Worm (Caenorhabditis elegans) whole organism, mixed stage, embryonic: Measurements from ENCODE around the gene F26D11.1.

Experiments used
- M03D4.4 ChIP-seq: sonication (generic microtip); optimal IDR thresholded peaks from 2 replicates; lab custom pipeline; 2017; ENCODE audit warnings: mild to moderate bottlenecking, missing genetic modification characterization, missing compliant biosample characterization
- bed-3 ChIP-seq: fragments of 200-800 bp; sonication (Bioruptor generic); optimal IDR thresholded peaks from 3 replicates; lab custom pipeline; 2018; ENCODE audit warnings: mild to moderate bottlenecking, missing genetic modification characterization, moderate library complexity, missing compliant biosample characterization
- blmp-1 ChIP-seq: fragments of 150-350 bp; optimal IDR thresholded peaks from 2 replicates; lab custom pipeline; 2014; ENCODE audit warnings: missing biosample characterization, missing genetic modification characterization
- ceh-39 ChIP-seq: fragments of 150-350 bp; optimal IDR thresholded peaks from 2 replicates; lab custom pipeline; 2014; ENCODE audit warnings: missing biosample characterization, missing genetic modification characterization
- ceh-43 ChIP-seq: fragments of 200-800 bp; sonication (Bioruptor generic); optimal IDR thresholded peaks from 2 replicates; lab custom pipeline; 2018; ENCODE audit warnings: mild to moderate bottlenecking, missing genetic modification characterization, moderate library complexity, missing compliant biosample characterization
- ceh-83 ChIP-seq: fragments of 200-800 bp; sonication (Bioruptor generic); optimal IDR thresholded peaks from 2 replicates; lab custom pipeline; 2018; ENCODE audit warnings: mild to moderate bottlenecking, missing genetic modification characterization, missing compliant biosample characterization
- ces-1 ChIP-seq: fragments of 150-350 bp; optimal IDR thresholded peaks from 2 replicates; lab custom pipeline; 2014; ENCODE audit warnings: missing biosample characterization, missing genetic modification reagents, missing genetic modification characterization
- cnd-1 ChIP-seq: fragments of 200-800 bp; sonication (Bioruptor generic); optimal IDR thresholded peaks from 2 replicates; lab custom pipeline; 2018; ENCODE audit warnings: mild to moderate bottlenecking, missing genetic modification characterization, missing compliant biosample characterization
- drap-1 ChIP-seq: fragments of 200-800 bp; sonication (Bioruptor generic); optimal IDR thresholded peaks from 3 replicates; lab custom pipeline; 2018; ENCODE audit warnings: mild to moderate bottlenecking, missing genetic modification characterization, missing compliant biosample characterization
- elt-1 ChIP-seq: sonication (generic microtip); optimal IDR thresholded peaks from 2 replicates; lab custom pipeline; 2017; ENCODE audit warnings: missing genetic modification characterization, mild to moderate bottlenecking, missing compliant biosample characterization, antibody characterized with exemption, moderate library complexity, borderline replicate concordance; ENCODE audit not compliant: insufficient read depth
- flh-1 ChIP-seq: fragments of 200-800 bp; sonication (Bioruptor generic); optimal IDR thresholded peaks from 2 replicates; lab custom pipeline; 2018; ENCODE audit warnings: mild to moderate bottlenecking, missing genetic modification characterization, moderate library complexity, missing compliant biosample characterization
- ham-2 ChIP-seq: fragments of 200-800 bp; sonication (Bioruptor generic); optimal IDR thresholded peaks from 2 replicates; lab custom pipeline; 2018; ENCODE audit warnings: mild to moderate bottlenecking, missing genetic modification characterization, missing compliant biosample characterization
- hlh-1 ChIP-seq: fragments of 150-350 bp; optimal IDR thresholded peaks from 2 replicates; lab custom pipeline; 2014; ENCODE audit warnings: missing biosample characterization, missing genetic modification reagents, missing genetic modification characterization
- lin-13 ChIP-seq: fragments of 150-350 bp; optimal IDR thresholded peaks from 2 replicates; lab custom pipeline; 2014; ENCODE audit warnings: missing biosample characterization, missing genetic modification characterization
- lin-32 ChIP-seq: fragments of 200-800 bp; sonication (Bioruptor generic); optimal IDR thresholded peaks from 2 replicates; lab custom pipeline; 2018; ENCODE audit warnings: mild to moderate bottlenecking, missing genetic modification characterization, missing compliant biosample characterization
- lsy-2 ChIP-seq: fragments of 150-350 bp; optimal IDR thresholded peaks from 2 replicates; lab custom pipeline; 2014; ENCODE audit warnings: missing biosample characterization, missing genetic modification characterization
- mab-5 ChIP-seq: fragments of 150-350 bp; optimal IDR thresholded peaks from 2 replicates; lab custom pipeline; 2014; ENCODE audit warnings: missing biosample characterization, missing genetic modification characterization
- mls-2 ChIP-seq: sonication (generic microtip); optimal IDR thresholded peaks from 2 replicates; lab custom pipeline; 2016; ENCODE audit warnings: mild to moderate bottlenecking, missing genetic modification characterization, moderate library complexity, missing compliant biosample characterization
- nhr-12 ChIP-seq: fragments of 150-350 bp; optimal IDR thresholded peaks from 2 replicates; lab custom pipeline; 2014; ENCODE audit warnings: missing biosample characterization, missing genetic modification characterization
- nhr-2 ChIP-seq: fragments of 150-350 bp; optimal IDR thresholded peaks from 2 replicates; lab custom pipeline; 2014; ENCODE audit warnings: missing biosample characterization, missing genetic modification characterization
- nhr-237 ChIP-seq: fragments of 150-350 bp; optimal IDR thresholded peaks from 2 replicates; lab custom pipeline; 2014; ENCODE audit warnings: missing biosample characterization, missing genetic modification characterization
- nhr-28 ChIP-seq: fragments of 150-350 bp; optimal IDR thresholded peaks from 2 replicates; lab custom pipeline; 2014; ENCODE audit warnings: missing biosample characterization, missing genetic modification characterization
- pha-4 ChIP-seq: fragments of 150-350 bp; optimal IDR thresholded peaks from 2 replicates; lab custom pipeline; 2018; ENCODE audit warnings: missing biosample characterization, missing genetic modification reagents, missing genetic modification characterization
- sem-2 ChIP-seq: fragments of 200-800 bp; sonication (Bioruptor generic); optimal IDR thresholded peaks from 2 replicates; lab custom pipeline; 2018; ENCODE audit warnings: mild to moderate bottlenecking, missing genetic modification characterization, missing compliant biosample characterization
- snpc-4 ChIP-seq: fragments of 150-350 bp; optimal IDR thresholded peaks from 2 replicates; lab custom pipeline; 2014; ENCODE audit warnings: missing biosample characterization, missing genetic modification characterization
- sptf-1 ChIP-seq: sonication (generic microtip); optimal IDR thresholded peaks from 2 replicates; lab custom pipeline; 2017; ENCODE audit warnings: mild to moderate bottlenecking, missing genetic modification characterization, moderate library complexity, missing compliant biosample characterization
- tbx-8 ChIP-seq: fragments of 200-800 bp; sonication (Bioruptor generic); optimal IDR thresholded peaks from 2 replicates; lab custom pipeline; 2018; ENCODE audit warnings: mild to moderate bottlenecking, missing genetic modification characterization, moderate library complexity, missing compliant biosample characterization
- unc-120 ChIP-seq: sonication (generic microtip); optimal IDR thresholded peaks from 2 replicates; lab custom pipeline; 2017; ENCODE audit warnings: missing genetic modification characterization, missing compliant biosample characterization; ENCODE audit not compliant: poor library complexity, severe bottlenecking
- unc-39 ChIP-seq: fragments of 150-350 bp; optimal IDR thresholded peaks from 2 replicates; lab custom pipeline; 2014; ENCODE audit warnings: missing biosample characterization, missing genetic modification characterization
- zip-8 ChIP-seq: fragments of 150-350 bp; optimal IDR thresholded peaks from 2 replicates; lab custom pipeline; 2014; ENCODE audit warnings: missing biosample characterization, missing genetic modification characterization
- ztf-11 ChIP-seq: fragments of 150-350 bp; optimal IDR thresholded peaks from 2 replicates; lab custom pipeline; 2014; ENCODE audit warnings: missing biosample characterization, missing genetic modification characterization

F26D11.1 gene

DNA sequence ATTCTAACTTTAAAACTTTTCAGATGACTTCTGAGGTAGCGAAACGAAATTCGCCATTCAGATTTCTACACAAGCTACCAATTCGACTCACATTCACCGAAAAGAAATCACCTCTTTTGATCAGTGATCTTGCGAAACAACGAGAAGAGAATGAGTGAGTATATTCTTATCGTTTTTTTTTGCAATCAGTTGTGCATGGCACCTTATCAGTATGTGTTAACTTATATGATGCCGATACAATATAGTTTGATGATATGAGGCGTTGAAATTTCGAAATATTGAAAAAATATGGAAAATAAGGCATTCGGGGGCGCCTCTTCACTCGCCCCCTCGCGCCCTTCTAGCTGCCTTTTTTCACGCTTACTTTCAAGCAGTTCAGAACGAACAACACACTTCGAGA lies 36.6 kb downstream of the F26D11.1 start:
- no peak for TF ChIP-seq unc-39
- no peak for TF ChIP-seq nhr-2 (tag; lab: Kevin White, UChicago)
- no peak for TF ChIP-seq bed-3 (GFP tag; lab: Kevin White, UChicago)
- TF ChIP-seq lin-13 = no peak
- no peak for TF ChIP-seq nhr-12 (tag; lab: Kevin White, UChicago)
- no peak for TF ChIP-seq pha-4 (tag; lab: Kevin White, UChicago)

DNA sequence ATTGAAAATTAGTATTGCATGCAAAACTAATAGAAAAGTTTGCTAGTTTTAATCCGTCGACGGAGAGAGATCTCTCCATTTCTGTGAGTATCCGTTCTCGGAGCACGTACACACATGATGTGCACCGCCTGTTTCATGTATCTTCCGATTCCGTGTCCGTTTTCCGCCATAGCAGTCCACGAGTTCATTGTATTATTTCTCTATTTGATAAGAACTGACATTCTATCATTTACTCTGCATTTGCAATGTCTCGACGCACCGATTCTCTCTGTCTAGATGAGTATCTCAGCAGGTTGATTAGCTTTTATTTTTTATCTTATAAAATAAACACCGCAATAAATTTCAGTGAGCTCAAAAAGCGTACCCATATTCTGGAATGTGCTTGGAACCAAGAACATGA lies 37.6 kb downstream of the F26D11.1 start:
- TF ChIP-seq ceh-39 (tag; lab: Kevin White, UChicago) = no peak
- TF ChIP-seq, all 35 proteins: peak for 0

DNA sequence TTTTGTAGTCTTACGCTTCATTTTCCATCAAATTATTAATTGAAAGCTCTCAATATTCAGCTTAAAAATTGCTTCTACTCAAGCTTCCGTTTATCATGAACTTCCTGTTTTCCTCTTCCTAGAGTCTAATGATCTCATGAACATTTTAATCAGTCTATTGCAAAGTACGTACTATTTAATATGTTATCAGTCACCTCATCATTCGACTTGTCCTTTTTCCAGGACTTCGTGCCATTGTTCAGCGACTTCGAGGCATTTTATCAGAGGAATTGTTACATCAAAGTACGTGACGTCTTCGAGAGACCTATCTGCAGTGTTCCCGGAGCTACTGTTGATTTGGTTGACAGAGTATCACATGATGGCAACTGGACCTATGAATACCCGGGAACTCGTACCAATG lies 38.4 kb downstream of the F26D11.1 start:
- no peak for TF ChIP-seq ces-1 (GFP tag; lab: Kevin White, UChicago)
- TF ChIP-seq M03D4.4 (tag; lab: Kevin White, UChicago) = no peak
- TF ChIP-seq tbx-8 (GFP tag; lab: Kevin White, UChicago) = no peak
- TF ChIP-seq blmp-1 (tag; lab: Kevin White, UChicago) = no peak
- no peak for TF ChIP-seq cnd-1

DNA sequence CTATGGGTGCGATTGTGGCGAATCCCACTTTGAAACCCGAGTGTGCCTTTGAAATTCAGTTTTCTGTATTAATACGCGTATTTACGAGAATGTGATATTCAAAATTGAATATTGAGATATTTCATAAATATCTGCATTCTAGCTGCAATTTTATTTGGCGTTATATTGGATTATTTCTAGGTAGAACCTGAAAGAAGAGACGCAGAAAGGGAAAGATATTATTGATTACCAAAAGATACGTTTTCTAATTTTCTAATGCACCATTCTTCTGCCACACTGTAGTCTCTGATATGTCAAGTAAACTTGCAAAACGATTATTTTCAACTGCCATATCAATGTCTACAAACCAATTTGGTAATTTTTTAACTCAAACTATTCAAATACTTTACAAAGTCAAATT lies 40.7 kb downstream of the F26D11.1 start, which contains the start of gene ech-3:
Gene ech-3, plus strand, starts transcription at position 178 of the 400 bp plus-strand sequence.
- TF ChIP-seq zip-8 (tag; lab: Kevin White, UChicago) (no peak), ces-1 (GFP tag; lab: Kevin White, UChicago) (no peak)

- TF ChIP-seq lin-32 (GFP tag; lab: Kevin White, UChicago) = no peak
- TF ChIP-seq lsy-2 (tag; lab: Kevin White, UChicago) = peak; percentile 85
- TF ChIP-seq, all 35 proteins: peak for 1
These were observed 43.4 kb downstream of the F26D11.1 start, which contains the start of gene F43H9.3 for ce11 chrV:8024752-8025151. Gene F43H9.3, minus strand, starts transcription at chrV:8024940.

ce11 chrV:8025259-8025658 lies 43.9 kb downstream of the F26D11.1 start:
- TF ChIP-seq ztf-11 (tag; lab: Kevin White, UChicago) = no peak
- no peak for TF ChIP-seq nhr-2 (tag; lab: Kevin White, UChicago)
- no peak for TF ChIP-seq sem-2
- TF ChIP-seq unc-120 (tag; lab: Kevin White, UChicago) = no peak
- TF ChIP-seq zip-8 (tag; lab: Kevin White, UChicago) = no peak
- TF ChIP-seq unc-39 = no peak
- no peak for TF ChIP-seq snpc-4 (tag; lab: Kevin White, UChicago)
- TF ChIP-seq blmp-1 (tag; lab: Kevin White, UChicago) = no peak
- TF ChIP-seq lsy-2 (tag; lab: Kevin White, UChicago) = no peak
- TF ChIP-seq M03D4.4 (tag; lab: Kevin White, UChicago) = no peak
- no peak for TF ChIP-seq ham-2 (GFP tag; lab: Kevin White, UChicago)
- TF ChIP-seq mls-2 (tag; lab: Kevin White, UChicago) = no peak
- TF ChIP-seq flh-1 (GFP tag; lab: Kevin White, UChicago) = no peak
- no peak for TF ChIP-seq ceh-39 (tag; lab: Kevin White, UChicago)
- TF ChIP-seq lin-32 (GFP tag; lab: Kevin White, UChicago) = no peak
- no peak for TF ChIP-seq ceh-83 (GFP tag; lab: Kevin White, UChicago)

DNA sequence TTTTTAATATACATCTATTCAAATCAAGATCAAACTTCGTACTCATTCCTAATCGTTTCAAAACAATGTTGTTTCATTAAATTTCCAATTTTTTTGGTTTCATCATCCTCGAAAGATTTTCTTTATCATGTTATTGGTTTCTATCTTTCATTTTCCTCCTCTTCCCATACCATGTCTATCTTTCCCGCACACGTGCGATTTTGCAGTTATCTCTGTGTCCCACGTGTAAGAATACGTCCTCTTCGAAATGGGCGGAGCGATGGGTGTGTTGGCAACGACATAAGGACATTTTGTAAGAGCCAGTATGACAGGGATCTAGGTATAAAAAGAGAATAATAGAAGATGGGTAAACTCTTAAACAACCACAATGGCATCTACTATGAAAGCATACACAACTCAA lies 45.0 kb downstream of the F26D11.1 start, which contains the start of gene F43H9.4:
Gene F43H9.4, plus strand, starts transcription at position 366 of the 400 bp plus-strand sequence.
- no peak for TF ChIP-seq sptf-1
- TF ChIP-seq nhr-237 (tag; lab: Kevin White, UChicago) = no peak
- no peak for TF ChIP-seq lsy-2 (tag; lab: Kevin White, UChicago)
- TF ChIP-seq ceh-43 (GFP tag; lab: Kevin White, UChicago) = no peak
- no peak for TF ChIP-seq ces-1 (GFP tag; lab: Kevin White, UChicago)
- no peak for TF ChIP-seq hlh-1 (tag; lab: Kevin White, UChicago)
- no peak for TF ChIP-seq elt-1 (tag; lab: Kevin White, UChicago)
- no peak for TF ChIP-seq lin-13
- TF ChIP-seq cnd-1 = no peak
- no peak for TF ChIP-seq drap-1
- no peak for TF ChIP-seq snpc-4 (tag; lab: Kevin White, UChicago)
- TF ChIP-seq mab-5 = no peak
- no peak for TF ChIP-seq nhr-28 (tag; lab: Kevin White, UChicago)
